Fruit fly (Drosophila melanogaster) whole organism, wandering third instar larva: Measurements from ENCODE around the gene Mfe2.

ENCODE experiments used
- Abd-B ChIP-seq: fragments of >200 bp; optimal IDR thresholded peaks from 2 replicates; lab custom pipeline; 2017; ENCODE audit warnings: missing biosample characterization, missing genetic modification characterization
- CG32264 ChIP-seq: fragments of 200-800 bp; sonication (Bioruptor generic); optimal IDR thresholded peaks from 2 replicates; lab custom pipeline; 2016; ENCODE audit warnings: missing biosample characterization, missing genetic modification characterization
- CG9705 ChIP-seq: fragments of 200-800 bp; sonication (Bioruptor generic); optimal IDR thresholded peaks from 2 replicates; lab custom pipeline; 2018; ENCODE audit warnings: missing biosample characterization, mild to moderate bottlenecking, missing genetic modification characterization
- CrebA ChIP-seq: fragments of 200-800 bp; sonication (Bioruptor generic); optimal IDR thresholded peaks from 2 replicates; lab custom pipeline; 2016; ENCODE audit warnings: missing biosample characterization, mild to moderate bottlenecking, missing genetic modification characterization, borderline replicate concordance
- Dfd ChIP-seq: fragments of >200 bp; optimal IDR thresholded peaks from 2 replicates; lab custom pipeline; 2017; ENCODE audit warnings: missing biosample characterization, missing genetic modification characterization
- Dif ChIP-seq: fragments of 200-275, 200-300 bp; sonication (Bioruptor generic); optimal IDR thresholded peaks from 2 replicates; lab custom pipeline; 2018; ENCODE audit warnings: missing biosample characterization, missing genetic modification characterization; ENCODE audit not compliant: partially characterized antibody
- GATAd ChIP-seq: sonication (Bioruptor generic); optimal IDR thresholded peaks from 2 replicates; lab custom pipeline; 2016; ENCODE audit warnings: missing biosample characterization, missing genetic modification characterization
- HLH106 ChIP-seq: fragments of 200-800 bp; optimal IDR thresholded peaks from 3 replicates; lab custom pipeline; 2019; ENCODE audit warnings: missing biosample characterization, mild to moderate bottlenecking, missing genetic modification characterization, moderate library complexity
- Hnf4 ChIP-seq: fragments of 200-800 bp; sonication (Bioruptor generic); optimal IDR thresholded peaks from 2 replicates; lab custom pipeline; 2016; ENCODE audit warnings: missing biosample characterization, mild to moderate bottlenecking, missing genetic modification characterization
- Hr78 ChIP-seq: fragments of >200 bp; optimal IDR thresholded peaks from 2 replicates; lab custom pipeline; 2017; ENCODE audit warnings: missing biosample characterization, missing genetic modification characterization
- Hr83 ChIP-seq: fragments of 200-300 bp; sonication (Bioruptor generic); optimal IDR thresholded peaks from 2 replicates; lab custom pipeline; 2016; ENCODE audit warnings: missing biosample characterization, mild to moderate bottlenecking, missing genetic modification characterization, moderate library complexity; ENCODE audit not compliant: poor library complexity, severe bottlenecking
- Jra ChIP-seq: sonication (Bioruptor generic); optimal IDR thresholded peaks from 2 replicates; lab custom pipeline; 2016; ENCODE audit warnings: missing biosample characterization, missing genetic modification characterization
- Mio ChIP-seq: sonication (Bioruptor generic); optimal IDR thresholded peaks from 2 replicates; lab custom pipeline; 2016; ENCODE audit warnings: missing biosample characterization, missing genetic modification characterization
- Myc ChIP-seq: fragments of >200 bp; optimal IDR thresholded peaks from 2 replicates; lab custom pipeline; 2017
- N ChIP-seq: fragments of >200 bp; optimal IDR thresholded peaks from 2 replicates; lab custom pipeline; 2018; ENCODE audit warnings: missing biosample characterization, missing external identifiers, missing genetic modification characterization
- OdsH ChIP-seq: fragments of 200-800 bp; sonication (Bioruptor generic); optimal IDR thresholded peaks from 2 replicates; lab custom pipeline; 2016; ENCODE audit warnings: missing biosample characterization, mild to moderate bottlenecking, missing genetic modification characterization
- Rel ChIP-seq, 2 experiments: fragments of 200-800 bp; sonication (Bioruptor generic) in 1 of 2; optimal IDR thresholded peaks; 2 replicates in 1 of 2; 3 replicates in 1 of 2; lab custom pipeline; 2016 to 2019; ENCODE audit warnings: mild to moderate bottlenecking in 2 of 2, missing biosample characterization in 2 of 2, missing genetic modification characterization in 2 of 2, moderate library complexity in 1 of 2
- Sp1 ChIP-seq: fragments of 200-800 bp; sonication (Bioruptor generic); optimal IDR thresholded peaks from 3 replicates; lab custom pipeline; 2019; ENCODE audit warnings: missing biosample characterization, mild to moderate bottlenecking, missing genetic modification characterization, moderate library complexity
- Vsx2 ChIP-seq: fragments of 200-300, 225-300 bp; sonication (Bioruptor generic); optimal IDR thresholded peaks from 2 replicates; lab custom pipeline; 2018; ENCODE audit warnings: missing biosample characterization, missing genetic modification characterization; ENCODE audit not compliant: partially characterized antibody
- br ChIP-seq: fragments of 200-800 bp; sonication (Bioruptor generic); optimal IDR thresholded peaks from 2 replicates; lab custom pipeline; 2016; ENCODE audit warnings: missing biosample characterization, missing genetic modification characterization
- brk ChIP-seq: fragments of 200-800 bp; sonication (Bioruptor generic); optimal IDR thresholded peaks from 2 replicates; lab custom pipeline; 2016; ENCODE audit warnings: missing biosample characterization, mild to moderate bottlenecking, missing genetic modification characterization
- dl ChIP-seq, 2 experiments: fragments of 175-275, 200-275 bp in 1 of 2; fragments of 200-275 bp in 1 of 2; sonication (Bioruptor generic); optimal IDR thresholded peaks; lab custom pipeline; 2018; ENCODE audit warnings: mild to moderate bottlenecking in 2 of 2, missing biosample characterization in 2 of 2, missing genetic modification characterization in 2 of 2, moderate library complexity in 2 of 2; ENCODE audit not compliant: partially characterized antibody in 2 of 2, insufficient read depth in 1 of 2
- dmrt93B ChIP-seq: fragments of 200-800 bp; sonication (Bioruptor generic); optimal IDR thresholded peaks from 2 replicates; lab custom pipeline; 2018; ENCODE audit warnings: missing biosample characterization, mild to moderate bottlenecking, missing genetic modification characterization
- dsf ChIP-seq: sonication (Bioruptor generic); optimal IDR thresholded peaks from 2 replicates; lab custom pipeline; 2016; ENCODE audit warnings: missing biosample characterization, missing genetic modification characterization, borderline replicate concordance
- ey ChIP-seq: fragments of 200-800 bp; sonication (Bioruptor generic); optimal IDR thresholded peaks from 2 replicates; lab custom pipeline; 2016; ENCODE audit warnings: missing biosample characterization, missing genetic modification characterization
- foxo ChIP-seq, 2 experiments: fragments of 200-800 bp; sonication (Bioruptor generic); optimal IDR thresholded peaks; 2 replicates in 1 of 2; 3 replicates in 1 of 2; lab custom pipeline; 2016 to 2017; ENCODE audit warnings: missing biosample characterization in 2 of 2, missing genetic modification characterization in 2 of 2
- fru ChIP-seq: fragments of 200-800 bp; sonication (Bioruptor generic); optimal IDR thresholded peaks from 3 replicates; lab custom pipeline; 2016; ENCODE audit warnings: missing biosample characterization, mild to moderate bottlenecking, missing genetic modification characterization
- h ChIP-seq: fragments of 200-800 bp; sonication (Bioruptor generic); optimal IDR thresholded peaks from 3 replicates; lab custom pipeline; 2016; ENCODE audit warnings: missing biosample characterization, mild to moderate bottlenecking, missing genetic modification characterization
- jim ChIP-seq: fragments of 175-275, 200-325 bp; sonication (Bioruptor generic); optimal IDR thresholded peaks from 2 replicates; lab custom pipeline; 2016; ENCODE audit warnings: missing biosample characterization, mild to moderate bottlenecking, missing genetic modification characterization
- lola ChIP-seq: fragments of >200 bp; optimal IDR thresholded peaks from 2 replicates; lab custom pipeline; 2017; ENCODE audit warnings: missing biosample characterization, missing genetic modification characterization
- pan ChIP-seq: fragments of >200 bp; optimal IDR thresholded peaks from 2 replicates; lab custom pipeline; 2017
- psq ChIP-seq: fragments of 200-800 bp; sonication (Bioruptor generic); optimal IDR thresholded peaks from 3 replicates; lab custom pipeline; 2017; ENCODE audit warnings: missing biosample characterization, mild to moderate bottlenecking, missing genetic modification characterization, moderate library complexity
- rgr ChIP-seq: fragments of 200-800 bp; sonication (Bioruptor generic); optimal IDR thresholded peaks from 3 replicates; lab custom pipeline; 2016; ENCODE audit warnings: missing biosample characterization, mild to moderate bottlenecking, missing genetic modification characterization
- sage ChIP-seq: fragments of 200-800 bp; sonication (Bioruptor generic); optimal IDR thresholded peaks from 2 replicates; lab custom pipeline; 2016; ENCODE audit warnings: missing biosample characterization, mild to moderate bottlenecking, missing genetic modification characterization
- sv ChIP-seq: fragments of 200-800 bp; sonication (Bioruptor generic); optimal IDR thresholded peaks from 3 replicates; lab custom pipeline; 2016; ENCODE audit warnings: missing biosample characterization, missing genetic modification characterization
- tai ChIP-seq: sonication (Bioruptor generic); optimal IDR thresholded peaks from 2 replicates; lab custom pipeline; 2016; ENCODE audit warnings: missing biosample characterization, missing genetic modification characterization
- usp ChIP-seq: fragments of >200 bp; optimal IDR thresholded peaks from 2 replicates; lab custom pipeline; 2017; ENCODE audit warnings: missing biosample characterization, missing genetic modification characterization
- woc ChIP-seq: sonication (Bioruptor generic); optimal IDR thresholded peaks from 2 replicates; lab custom pipeline; 2016; ENCODE audit warnings: missing biosample characterization, mild to moderate bottlenecking, missing genetic modification characterization

Mfe2 gene

dm6 chrX:16313078-16313875 is 42.5 kb downstream of the Mfe2 start, which contains the start of the genes CG9915 and SWIP:
Gene CG9915, minus strand, starts transcription at chrX:16313138.
Gene SWIP, plus strand, starts transcription at chrX:16313709.
- no peak for TF ChIP-seq CG9705
- TF ChIP-seq Sp1 (GFP tag; lab: Kevin White, UChicago): peak; percentile 17
- peak; percentile 29 for TF ChIP-seq woc
- TF ChIP-seq N: no peak
- peak; percentile 69 to 90 for TF ChIP-seq dl (GFP tag; optimal IDR thresholded peaks at IDR 0.05; lab: Kevin White, UChicago; ENCODE audit: insufficient read depth in 1 of 2, partially characterized antibody in 2 of 2)
- peak; percentile 99 for TF ChIP-seq Vsx2 (GFP tag; lab: Kevin White, UChicago)
- TF ChIP-seq Dif (GFP tag; lab: Kevin White, UChicago): peak; percentile 97
- peak in 1 of 2 experiments; percentile 25 for TF ChIP-seq foxo (GFP tag; optimal IDR thresholded peaks at IDR 0.05; lab: Kevin White, UChicago)

dm6 chrX:16318858-16319557 is 48.3 kb downstream of the Mfe2 start:
- no peak for TF ChIP-seq dmrt93B (GFP tag; lab: Kevin White, UChicago)
- TF ChIP-seq Hr78: no peak
- no peak for TF ChIP-seq tai (GFP tag; lab: Kevin White, UChicago)
- peak; percentile 33 for TF ChIP-seq OdsH (GFP tag; lab: Kevin White, UChicago)
- no peak for TF ChIP-seq Hnf4 (GFP tag; lab: Kevin White, UChicago)
- no peak for TF ChIP-seq Vsx2 (GFP tag; lab: Kevin White, UChicago)
- no peak for TF ChIP-seq CG32264 (GFP tag; lab: Kevin White, UChicago)
- TF ChIP-seq sv (GFP tag; lab: Kevin White, UChicago): no peak
- TF ChIP-seq HLH106 (tag; lab: Kevin White, UChicago): peak; percentile 20
- peak; percentile 28 for TF ChIP-seq brk
- TF ChIP-seq lola (GFP tag; lab: Kevin White, UChicago): no peak
- TF ChIP-seq pan (lab: Kevin White, UChicago): no peak
- peak; percentile 26 for TF ChIP-seq sage
- no peak for TF ChIP-seq GATAd
- no peak for TF ChIP-seq usp (GFP tag; lab: Kevin White, UChicago)
- TF ChIP-seq foxo (GFP tag; optimal IDR thresholded peaks at IDR 0.05; lab: Kevin White, UChicago): peak in 1 of 2 experiments; percentile 53
- TF ChIP-seq N: peak; percentile 65
- TF ChIP-seq h: peak; percentile 38
- peak; percentile 53 for TF ChIP-seq Jra (GFP tag; lab: Kevin White, UChicago)
- TF ChIP-seq woc: peak; percentile 38
- TF ChIP-seq br (GFP tag; lab: Kevin White, UChicago): no peak
- TF ChIP-seq Dfd: no peak
- peak; percentile 6 for TF ChIP-seq rgr
- TF ChIP-seq Dif (GFP tag; lab: Kevin White, UChicago): peak; percentile 50
- TF ChIP-seq Mio (GFP tag; lab: Kevin White, UChicago): no peak
- TF ChIP-seq Abd-B (GFP tag; lab: Kevin White, UChicago): no peak
- TF ChIP-seq Myc (lab: Kevin White, UChicago): no peak
- peak; percentile 27 for TF ChIP-seq Sp1 (GFP tag; lab: Kevin White, UChicago)
- TF ChIP-seq ey (GFP tag; lab: Kevin White, UChicago): peak; percentile 76
- TF ChIP-seq jim (GFP tag; lab: Kevin White, UChicago): no peak
- peak; percentile 22 for TF ChIP-seq psq (GFP tag; lab: Kevin White, UChicago)
- peak; percentile 21 to 35 for TF ChIP-seq dl (GFP tag; optimal IDR thresholded peaks at IDR 0.05; lab: Kevin White, UChicago; ENCODE audit: insufficient read depth in 1 of 2, partially characterized antibody in 2 of 2)
- peak; percentile 81 for TF ChIP-seq Hr83 (GFP tag; lab: Kevin White, UChicago)
- no peak for TF ChIP-seq CrebA (GFP tag; lab: Kevin White, UChicago)
- TF ChIP-seq dsf: no peak
- TF ChIP-seq CG9705: no peak
- no peak for TF ChIP-seq Rel (GFP tag; optimal IDR thresholded peaks at IDR 0.05; lab: Kevin White, UChicago)
- TF ChIP-seq Rel (tag; optimal IDR thresholded peaks at IDR 0.05; lab: Kevin White, UChicago): peak; percentile 64
- TF ChIP-seq fru: peak; percentile 71
